Worm (Caenorhabditis elegans): ENCODE data around the gene T25E4.2.

- TF ChIP-seq cog-1 (tag; optimal IDR thresholded peaks at IDR 0.05) (no peak), med-1 (GFP tag; optimal IDR thresholded peaks at IDR 0.05; ENCODE audit: insufficient read depth) (no peak), flt-1 (GFP tag; IDR thresholded peaks at IDR 0.05) (no peak), ztf-23 (GFP tag; IDR thresholded peaks at IDR 0.05) (no peak)
These were observed 21.0 kb upstream of the T25E4.2 start, which contains the start of gene C17G10.6 for ce11 chrII:5603194-5603593.
